Worm (Caenorhabditis elegans): ENCODE results near the gene nlp-47.
"Not testable (repeated sequence)": the region's sequence is repeated elsewhere in the genome, so short reads cannot be mapped to it uniquely, and the experiment has no call there.

Gene nlp-47

DNA sequence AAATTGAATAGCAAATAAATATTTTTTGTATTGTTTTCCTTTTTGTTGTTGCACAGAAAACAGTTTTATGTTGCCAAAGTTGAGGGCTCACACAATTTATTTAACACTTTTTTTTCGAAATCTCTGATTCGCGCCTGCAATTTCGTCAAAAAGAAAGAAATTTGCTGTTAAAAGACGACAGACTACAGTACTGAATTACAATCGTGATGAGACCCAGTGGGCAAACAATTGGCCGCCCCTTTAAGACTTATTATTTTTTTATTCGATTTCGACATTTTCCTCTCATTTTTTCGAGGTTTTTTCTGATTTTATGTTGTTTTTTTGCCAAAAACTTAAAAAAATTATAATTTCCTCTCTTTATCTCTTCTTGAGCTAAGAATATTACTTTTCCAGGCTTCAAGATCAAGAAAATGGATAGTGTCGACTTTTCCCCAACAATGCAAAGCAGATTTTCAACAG, 16.5 kb upstream of the nlp-47 start, which contains the start of gene slfl-4:
slfl-4 (plus strand) TSS at position 409 of the 459 bp plus-strand sequence.
- TF ChIP-seq pes-1 (GFP tag; IDR thresholded peaks at IDR 0.05) (no peak), ceh-36 (tag; optimal IDR thresholded peaks at IDR 0.05) (no peak), B0310.2 (tag; optimal IDR thresholded peaks at IDR 0.05) (no peak)

DNA sequence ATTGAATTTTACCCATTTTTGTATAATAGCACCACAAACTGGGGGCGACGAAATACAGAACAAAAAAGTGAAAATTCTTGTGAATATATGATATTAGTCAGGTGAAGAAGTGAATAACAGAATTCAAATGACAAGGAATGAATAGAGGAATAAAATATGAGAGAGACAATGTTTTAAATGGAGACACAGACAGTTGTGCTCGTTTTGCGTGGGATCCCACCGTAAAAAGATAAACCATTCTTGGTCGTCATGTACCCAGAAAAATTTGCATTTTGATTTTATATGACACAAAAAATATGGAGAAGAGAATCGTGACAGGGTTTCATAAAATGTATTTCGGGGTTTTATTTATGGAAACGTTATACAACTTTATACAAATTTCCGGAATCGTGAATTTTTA, 12.9 kb upstream of the nlp-47 start, which contains the start of gene F36H12.17:
F36H12.17 (minus strand) TSS at position 101 of the 400 bp plus-strand sequence.
- TF ChIP-seq F13C5.2 (tag; optimal IDR thresholded peaks at IDR 0.05) (no peak), ceh-36 (tag; optimal IDR thresholded peaks at IDR 0.05) (no peak), aly-1 (tag; optimal IDR thresholded peaks at IDR 0.05) (no peak), flt-1 (GFP tag; IDR thresholded peaks at IDR 0.05) (no peak)

DNA sequence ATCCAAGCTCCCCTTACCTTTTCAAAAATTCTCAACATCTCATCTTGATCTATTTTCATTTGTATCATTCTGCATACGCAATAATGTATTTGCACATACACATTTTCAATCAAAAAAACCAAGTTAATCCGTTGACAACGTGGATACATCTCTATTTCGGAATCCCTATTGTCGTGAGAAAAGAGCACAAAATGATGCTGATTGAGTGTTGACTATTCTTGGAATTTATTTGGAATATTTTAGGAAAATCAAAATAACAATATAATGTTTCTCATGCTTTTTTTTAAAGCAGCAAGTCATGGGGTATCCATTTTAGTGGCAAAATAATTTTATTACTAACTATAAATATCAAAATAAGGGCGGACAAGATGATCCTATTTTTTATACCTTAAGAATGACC, 9.2 kb upstream of the nlp-47 start:
- TF ChIP-seq hnd-1 (tag; optimal IDR thresholded peaks at IDR 0.05): no peak

DNA sequence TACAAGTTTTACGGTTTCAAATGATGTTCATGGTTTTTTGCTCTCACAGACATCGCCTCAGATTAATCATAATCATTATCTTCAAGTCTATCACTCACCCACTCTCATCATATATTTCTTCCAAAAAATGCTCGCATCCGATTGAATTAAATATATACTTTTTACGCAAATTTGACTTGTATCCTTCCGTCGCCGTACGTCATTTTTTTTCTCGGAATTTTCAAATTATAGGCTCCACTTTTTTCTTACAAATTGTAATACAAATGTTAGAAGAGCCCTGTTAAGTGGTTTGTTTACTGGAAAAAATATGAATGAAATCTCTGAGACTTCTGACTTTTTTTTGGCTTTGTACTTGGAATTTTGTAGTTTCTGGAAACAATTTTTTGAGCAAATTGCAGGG, 3.5 kb upstream of the nlp-47 start:
- no peak for TF ChIP-seq hnd-1 (tag; optimal IDR thresholded peaks at IDR 0.05)
- TF ChIP-seq ceh-36 (tag; optimal IDR thresholded peaks at IDR 0.05): no peak
- no peak for TF ChIP-seq aly-1 (tag; optimal IDR thresholded peaks at IDR 0.05)
- no peak for TF ChIP-seq flt-1 (GFP tag; IDR thresholded peaks at IDR 0.05)
- no peak for TF ChIP-seq tbx-11 (GFP tag; IDR thresholded peaks at IDR 0.05)
- no peak for TF ChIP-seq pes-1 (GFP tag; IDR thresholded peaks at IDR 0.05)
- TF ChIP-seq scrt-1 (GFP tag; IDR thresholded peaks at IDR 0.05): no peak
- no peak for TF ChIP-seq tra-4 (tag; optimal IDR thresholded peaks at IDR 0.05)
- no peak for TF ChIP-seq tbx-37 (GFP tag; conservative IDR thresholded peaks at IDR 0.05)
- no peak for TF ChIP-seq hmbx-1 (tag; optimal IDR thresholded peaks at IDR 0.05)
- TF ChIP-seq ets-7 (tag; optimal IDR thresholded peaks at IDR 0.05): no peak
- TF ChIP-seq ama-1 (optimal IDR thresholded peaks at IDR 0.05): no peak
- TF ChIP-seq F13C5.2 (tag; optimal IDR thresholded peaks at IDR 0.05): no peak
- no peak for TF ChIP-seq B0310.2 (tag; optimal IDR thresholded peaks at IDR 0.05)
- TF ChIP-seq ceh-13 (GFP tag; optimal IDR thresholded peaks at IDR 0.05): no peak
- TF ChIP-seq hmg-4 (GFP tag; optimal IDR thresholded peaks at IDR 0.05): no peak
- TF ChIP-seq sea-1 (GFP tag; conservative IDR thresholded peaks at IDR 0.05): no peak

DNA sequence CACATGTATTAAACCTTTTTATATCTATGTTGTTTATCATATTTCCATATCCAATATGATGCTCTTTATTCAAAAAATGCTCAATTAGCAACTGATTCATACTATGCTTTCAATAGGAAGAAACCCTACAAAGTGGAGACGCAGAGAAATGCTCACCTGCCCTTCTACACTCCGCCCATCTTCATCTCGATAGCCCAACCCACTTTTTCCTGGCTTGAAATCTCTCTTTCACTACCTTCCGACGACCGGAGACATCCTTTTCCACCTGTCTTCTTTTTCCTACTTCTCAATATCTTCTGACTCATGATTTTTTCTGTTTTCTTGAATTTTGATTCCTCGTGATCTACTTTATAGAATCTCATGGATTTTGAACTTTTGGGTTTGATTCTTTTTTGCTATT, 1.7 kb upstream of the nlp-47 start:
- TF ChIP-seq B0310.2 (tag; optimal IDR thresholded peaks at IDR 0.05) (no peak), ceh-13 (GFP tag; optimal IDR thresholded peaks at IDR 0.05) (no peak), hnd-1 (tag; optimal IDR thresholded peaks at IDR 0.05) (no peak), sea-1 (GFP tag; conservative IDR thresholded peaks at IDR 0.05) (no peak), hmg-4 (GFP tag; optimal IDR thresholded peaks at IDR 0.05) (no peak), aly-1 (tag; optimal IDR thresholded peaks at IDR 0.05) (no peak), tra-4 (tag; optimal IDR thresholded peaks at IDR 0.05) (no peak), ets-7 (tag; optimal IDR thresholded peaks at IDR 0.05) (no peak), pes-1 (GFP tag; IDR thresholded peaks at IDR 0.05) (no peak), hmbx-1 (tag; optimal IDR thresholded peaks at IDR 0.05) (no peak), flt-1 (GFP tag; IDR thresholded peaks at IDR 0.05) (no peak), ceh-36 (tag; optimal IDR thresholded peaks at IDR 0.05) (no peak), tbx-37 (GFP tag; conservative IDR thresholded peaks at IDR 0.05) (no peak), tbx-11 (GFP tag; IDR thresholded peaks at IDR 0.05) (no peak), F13C5.2 (tag; optimal IDR thresholded peaks at IDR 0.05) (no peak), scrt-1 (GFP tag; IDR thresholded peaks at IDR 0.05) (no peak), ama-1 (optimal IDR thresholded peaks at IDR 0.05) (no peak)

DNA sequence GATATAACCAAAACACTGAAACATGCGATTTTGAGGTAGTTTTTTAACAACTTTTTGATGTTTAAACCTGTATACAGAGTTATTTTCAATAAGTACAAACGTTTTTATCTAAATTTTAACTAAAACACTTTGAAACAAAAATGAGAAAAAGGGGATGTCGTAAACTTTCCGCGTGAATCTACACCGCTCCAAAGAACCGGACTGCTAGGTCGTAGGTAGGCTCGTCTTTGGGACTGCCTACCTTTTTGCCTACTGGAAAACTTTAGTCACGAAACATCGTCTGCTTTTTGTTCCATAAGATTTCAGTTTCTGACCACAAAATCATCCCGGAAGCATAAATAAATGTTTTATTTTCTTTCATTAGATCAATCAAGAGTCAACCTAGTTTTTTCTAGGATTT, 560 bp downstream of the nlp-47 start:
- no peak for TF ChIP-seq ceh-13 (GFP tag; optimal IDR thresholded peaks at IDR 0.05)
- TF ChIP-seq tbx-11 (GFP tag; IDR thresholded peaks at IDR 0.05): no peak
- no peak for TF ChIP-seq hmg-4 (GFP tag; optimal IDR thresholded peaks at IDR 0.05)

DNA sequence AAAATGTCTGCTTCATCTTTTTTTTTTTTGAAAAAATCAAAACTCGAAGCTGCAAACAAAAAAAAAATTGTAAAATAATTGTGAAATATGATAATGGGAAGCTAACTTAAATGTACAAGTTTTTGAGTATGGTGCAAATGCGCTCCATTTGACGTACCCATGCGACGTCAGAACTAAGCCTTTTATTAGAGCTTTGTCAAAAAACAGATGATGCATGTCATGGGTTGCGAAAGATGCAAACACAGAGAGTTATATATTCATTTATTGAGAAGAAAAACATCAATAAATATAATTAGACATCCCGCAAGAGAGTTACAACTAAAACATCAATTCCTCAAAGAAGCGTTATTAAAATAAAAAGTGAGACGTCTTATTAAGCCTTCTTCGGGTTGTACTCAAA, 3.8 kb downstream of the nlp-47 start:
- TF ChIP-seq F13C5.2 (tag; optimal IDR thresholded peaks at IDR 0.05) (no peak), hmbx-1 (tag; optimal IDR thresholded peaks at IDR 0.05) (no peak), aly-1 (tag; optimal IDR thresholded peaks at IDR 0.05) (no peak), tra-4 (tag; optimal IDR thresholded peaks at IDR 0.05) (no peak), scrt-1 (GFP tag; IDR thresholded peaks at IDR 0.05) (no peak), tbx-11 (GFP tag; IDR thresholded peaks at IDR 0.05) (no peak)

DNA sequence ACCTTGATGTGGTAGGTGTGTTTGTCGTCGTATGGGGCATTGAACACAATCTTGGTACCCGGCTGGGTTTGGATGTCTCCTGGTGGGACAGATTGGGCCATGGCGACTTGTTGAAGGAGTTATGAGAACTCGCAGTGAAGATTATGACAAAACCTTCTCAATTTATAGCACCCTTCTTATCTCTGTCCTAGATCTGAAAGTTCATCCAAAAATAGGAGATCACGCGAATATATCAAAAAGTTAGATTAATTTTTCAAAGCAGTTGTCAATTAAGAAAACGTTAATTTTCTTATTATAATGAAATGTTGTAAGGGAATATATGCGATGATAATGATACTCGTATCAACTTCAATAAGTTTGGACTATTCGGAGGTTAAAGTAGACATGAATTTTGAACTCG, 4.6 kb downstream of the nlp-47 start, which contains the start of gene msp-51:
msp-51 (minus strand) TSS at position 101 of the 400 bp plus-strand sequence.
- not testable (repeated sequence) for TF ChIP-seq ama-1 (optimal IDR thresholded peaks at IDR 0.05); tbx-11 (GFP tag; IDR thresholded peaks at IDR 0.05); hmbx-1 (tag; optimal IDR thresholded peaks at IDR 0.05)

DNA sequence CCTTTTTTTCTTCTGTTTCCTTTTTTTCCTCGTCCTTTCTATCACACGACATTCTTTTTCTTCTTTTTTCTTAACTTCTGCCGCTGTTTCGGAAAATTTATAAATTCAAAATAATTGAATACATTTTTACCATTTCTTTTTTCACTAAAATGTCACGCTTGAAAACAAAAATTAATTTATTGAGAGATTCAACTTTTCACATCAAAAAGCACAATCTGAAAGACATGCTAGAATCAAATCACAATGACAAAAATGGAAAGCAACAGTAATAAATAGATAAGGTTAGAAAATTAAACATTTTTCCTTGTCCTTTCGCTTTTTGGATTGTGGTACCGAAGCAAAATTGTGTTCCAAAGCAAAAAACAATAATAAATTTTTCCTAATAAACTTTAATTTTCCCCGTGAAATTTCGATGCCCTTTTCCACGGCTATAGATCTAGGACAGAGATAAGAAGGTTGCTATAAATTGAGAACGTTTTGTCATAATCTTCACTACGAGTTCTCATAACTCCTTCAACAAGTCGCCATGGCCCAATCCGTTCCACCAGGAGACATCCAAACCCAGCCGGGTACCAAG, 6.9 kb downstream of the nlp-47 start, which contains the start of the genes ZK354.6 and msp-113:
ZK354.6 (minus strand) TSS at position 101 of the 577 bp plus-strand sequence.
msp-113 (plus strand) TSS at position 527 of the 577 bp plus-strand sequence.
- TF ChIP-seq B0310.2 (tag; optimal IDR thresholded peaks at IDR 0.05) (no peak), ceh-36 (tag; optimal IDR thresholded peaks at IDR 0.05) (no peak), scrt-1 (GFP tag; IDR thresholded peaks at IDR 0.05) (no peak), aly-1 (tag; optimal IDR thresholded peaks at IDR 0.05) (no peak), ceh-13 (GFP tag; optimal IDR thresholded peaks at IDR 0.05) (no peak), hmg-4 (GFP tag; optimal IDR thresholded peaks at IDR 0.05) (no peak), ets-7 (tag; optimal IDR thresholded peaks at IDR 0.05) (no peak), tbx-37 (GFP tag; conservative IDR thresholded peaks at IDR 0.05) (no peak), sea-1 (GFP tag; conservative IDR thresholded peaks at IDR 0.05) (no peak), hmbx-1 (tag; optimal IDR thresholded peaks at IDR 0.05) (no peak), flt-1 (GFP tag; IDR thresholded peaks at IDR 0.05) (no peak), pes-1 (GFP tag; IDR thresholded peaks at IDR 0.05) (no peak), hnd-1 (tag; optimal IDR thresholded peaks at IDR 0.05) (no peak), tra-4 (tag; optimal IDR thresholded peaks at IDR 0.05) (no peak), F13C5.2 (tag; optimal IDR thresholded peaks at IDR 0.05) (no peak), tbx-11 (GFP tag; IDR thresholded peaks at IDR 0.05) (no peak), ama-1 (optimal IDR thresholded peaks at IDR 0.05) (no peak)
